Fruit fly (Drosophila melanogaster) whole organism, embryonic: Measurements from ENCODE around the gene CG3008.
A peak's percentile ranks its signal among the peaks of the same experiment; 100 is the strongest.

ENCODE experiments used
- Asciz ChIP-seq: fragments of 200-800 bp; sonication (Bioruptor generic); optimal IDR thresholded peaks from 2 replicates; lab custom pipeline; 2017; ENCODE audit warnings: missing biosample characterization, mild to moderate bottlenecking, missing genetic modification characterization, missing genetic modification reagents
- Atf6 ChIP-seq: fragments of 200-800 bp; sonication (Bioruptor generic); IDR thresholded peaks from 2 replicates; pipeline ENCODE4 v1.3.6; 2022; ENCODE audit warnings: missing biosample characterization, missing genetic modification characterization
- CG10321 ChIP-seq: fragments of 200-800 bp; sonication (Bioruptor generic); IDR thresholded peaks from 2 replicates; pipeline ENCODE4 v1.3.6; 2022; ENCODE audit warnings: missing biosample characterization, missing genetic modification characterization
- CG11085 ChIP-seq: fragments of 200-800 bp; sonication (Bioruptor generic); IDR thresholded peaks from 2 replicates; pipeline ENCODE4 v1.3.6; 2022; ENCODE audit warnings: missing biosample characterization, missing genetic modification characterization
- CG12071 ChIP-seq: fragments of 200-800 bp; sonication (Bioruptor generic); optimal IDR thresholded peaks from 3 replicates; lab custom pipeline; 2018; ENCODE audit warnings: missing biosample characterization, mild to moderate bottlenecking, missing genetic modification characterization
- CG12104 ChIP-seq: fragments of 200-800 bp; sonication (Bioruptor generic); optimal IDR thresholded peaks from 3 replicates; lab custom pipeline; 2016; ENCODE audit warnings: missing biosample characterization, missing genetic modification characterization
- CG12744 ChIP-seq: fragments of 200-800 bp; sonication (Bioruptor generic); optimal IDR thresholded peaks from 2 replicates; lab custom pipeline; 2016; ENCODE audit warnings: missing biosample characterization, missing genetic modification characterization
- CG14710 ChIP-seq: fragments of 200-800 bp; sonication (Bioruptor generic); optimal IDR thresholded peaks from 3 replicates; lab custom pipeline; 2019; ENCODE audit warnings: missing biosample characterization, mild to moderate bottlenecking, missing genetic modification characterization, moderate library complexity
- CG16813 ChIP-seq: fragments of 200-800 bp; sonication (Bioruptor generic); IDR thresholded peaks from 3 replicates; pipeline ENCODE4 v1.3.6; 2022; ENCODE audit warnings: missing biosample characterization, missing genetic modification characterization; ENCODE audit not compliant: partially characterized antibody
- CG2875 ChIP-seq: fragments of 200-800 bp; sonication (Bioruptor generic); optimal IDR thresholded peaks from 2 replicates; lab custom pipeline; 2017; ENCODE audit warnings: missing biosample characterization, mild to moderate bottlenecking, missing genetic modification characterization, missing genetic modification reagents
- CG2889 ChIP-seq: fragments of 200-800 bp; sonication (Bioruptor generic); IDR thresholded peaks from 3 replicates; pipeline ENCODE4 v1.3.6; 2022; ENCODE audit warnings: missing biosample characterization, missing genetic modification characterization
- CG3065 ChIP-seq: fragments of 200-800 bp; sonication (Bioruptor generic); optimal IDR thresholded peaks from 2 replicates; lab custom pipeline; 2016; ENCODE audit warnings: missing biosample characterization, missing genetic modification characterization
- CG33557 ChIP-seq: fragments of 200-800 bp; sonication (Bioruptor generic); optimal IDR thresholded peaks from 2 replicates; lab custom pipeline; 2019; ENCODE audit warnings: missing biosample characterization, mild to moderate bottlenecking, missing genetic modification characterization, moderate library complexity
- CG4282 ChIP-seq: fragments of 200-800 bp; sonication (Bioruptor generic); optimal IDR thresholded peaks from 2 replicates; lab custom pipeline; 2016; ENCODE audit warnings: missing biosample characterization, missing genetic modification characterization
- CG43689 ChIP-seq: fragments of 200-800 bp; sonication (Bioruptor generic); IDR thresholded peaks from 2 replicates; pipeline ENCODE4 v1.3.6; 2022; ENCODE audit warnings: missing biosample characterization, missing genetic modification characterization
- CG5180 ChIP-seq: fragments of 200-800 bp; sonication (Bioruptor generic); optimal IDR thresholded peaks from 3 replicates; lab custom pipeline; 2017; ENCODE audit warnings: missing biosample characterization, missing genetic modification characterization, mild to moderate bottlenecking, moderate library complexity, missing genetic modification reagents
- CG6813 ChIP-seq: fragments of 200-800 bp; sonication (Bioruptor generic); optimal IDR thresholded peaks from 2 replicates; lab custom pipeline; 2017; ENCODE audit warnings: missing biosample characterization, missing genetic modification characterization, mild to moderate bottlenecking, moderate library complexity, missing genetic modification reagents
- CG7357 ChIP-seq: fragments of 200-800 bp; sonication (Bioruptor generic); IDR thresholded peaks from 3 replicates; pipeline ENCODE4 v1.3.6; 2022; ENCODE audit warnings: missing biosample characterization, missing genetic modification characterization
- CG7928 ChIP-seq: fragments of 200-800 bp; sonication (Bioruptor generic); optimal IDR thresholded peaks from 2 replicates; lab custom pipeline; 2017; ENCODE audit warnings: missing biosample characterization, mild to moderate bottlenecking, missing genetic modification characterization
- CG8359 ChIP-seq: fragments of 200-800 bp; sonication (Bioruptor generic); optimal IDR thresholded peaks from 2 replicates; lab custom pipeline; 2017; ENCODE audit warnings: missing biosample characterization, mild to moderate bottlenecking, missing genetic modification characterization, borderline replicate concordance
- CG8944 ChIP-seq: fragments of 200-800 bp; sonication (Bioruptor generic); optimal IDR thresholded peaks from 3 replicates; lab custom pipeline; 2016; ENCODE audit warnings: missing biosample characterization, missing genetic modification characterization
- CG9797 ChIP-seq: fragments of 200-800 bp; sonication (Bioruptor generic); optimal IDR thresholded peaks from 3 replicates; lab custom pipeline; 2018; ENCODE audit warnings: missing biosample characterization, mild to moderate bottlenecking, missing genetic modification characterization
- CG9817 ChIP-seq: fragments of 200-800 bp; sonication (Bioruptor generic); optimal IDR thresholded peaks from 2 replicates; lab custom pipeline; 2018; ENCODE audit warnings: missing biosample characterization, mild to moderate bottlenecking, missing genetic modification characterization, moderate library complexity
- CG9932 ChIP-seq: fragments of 200-800 bp; sonication (Bioruptor generic); IDR thresholded peaks from 2 replicates; pipeline ENCODE4 v1.3.6; 2022; ENCODE audit warnings: missing biosample characterization, missing genetic modification characterization
- D19A ChIP-seq: fragments of 200-800 bp; optimal IDR thresholded peaks from 3 replicates; lab custom pipeline; 2019; ENCODE audit warnings: missing biosample characterization, mild to moderate bottlenecking, missing genetic modification characterization, moderate library complexity
- Dfd ChIP-seq, 2 experiments: fragments of >200 bp; optimal IDR thresholded peaks; 2 replicates each; lab custom pipeline; 2017; ENCODE audit warnings: missing biosample characterization in 2 of 2, missing genetic modification characterization in 2 of 2
- Hr3 ChIP-seq: fragments of 200-800 bp; sonication (Bioruptor generic); optimal IDR thresholded peaks from 3 replicates; lab custom pipeline; 2016; ENCODE audit warnings: missing biosample characterization, missing genetic modification characterization
- Lhr ChIP-seq: fragments of 200-800 bp; sonication (Bioruptor generic); optimal IDR thresholded peaks from 3 replicates; lab custom pipeline; 2017; ENCODE audit warnings: mild to moderate bottlenecking, missing biosample characterization, missing genetic modification reagents, missing genetic modification characterization
- Neu2 ChIP-seq: fragments of 200-800 bp; sonication (Bioruptor generic); optimal IDR thresholded peaks from 3 replicates; lab custom pipeline; 2016; ENCODE audit warnings: missing biosample characterization, missing genetic modification characterization, borderline replicate concordance
- Oaz ChIP-seq: fragments of 200-800 bp; sonication (Bioruptor generic); IDR thresholded peaks from 2 replicates; pipeline ENCODE4 v1.3.6; 2022; ENCODE audit warnings: missing biosample characterization, missing genetic modification characterization
- Usf ChIP-seq: fragments of 200-800 bp; sonication (Bioruptor generic); optimal IDR thresholded peaks from 2 replicates; lab custom pipeline; 2017; ENCODE audit warnings: missing genotype, missing biosample characterization, missing genetic modification characterization
- ab ChIP-seq: fragments of 200-800 bp; sonication (Bioruptor generic); optimal IDR thresholded peaks from 2 replicates; lab custom pipeline; 2016; ENCODE audit warnings: missing biosample characterization, missing genetic modification characterization
- ac ChIP-seq: fragments of 200-800 bp; sonication (Bioruptor generic); optimal IDR thresholded peaks from 3 replicates; lab custom pipeline; 2017; ENCODE audit warnings: missing biosample characterization, mild to moderate bottlenecking, missing genetic modification characterization
- al ChIP-seq: fragments of 200-800 bp; sonication (Bioruptor generic); IDR thresholded peaks from 2 replicates; pipeline ENCODE4 v1.3.6; 2022; ENCODE audit warnings: missing biosample characterization, missing genetic modification characterization
- ase ChIP-seq: fragments of 200-800 bp; sonication (Bioruptor generic); IDR thresholded peaks from 3 replicates; pipeline ENCODE4 v1.3.6; 2022; ENCODE audit warnings: missing biosample characterization, missing genetic modification characterization
- bab2 ChIP-seq: fragments of 200-800 bp; sonication (Bioruptor generic); optimal IDR thresholded peaks from 2 replicates; lab custom pipeline; 2016; ENCODE audit warnings: missing biosample characterization, missing genetic modification characterization
- bcd ChIP-seq: fragments of 200-800 bp; sonication (Bioruptor generic); optimal IDR thresholded peaks from 2 replicates; lab custom pipeline; 2017; ENCODE audit warnings: missing biosample characterization, mild to moderate bottlenecking, missing genetic modification characterization
- crol ChIP-seq: fragments of 200-800 bp; sonication (Bioruptor generic); IDR thresholded peaks from 2 replicates; pipeline ENCODE4 v1.3.6; 2022; ENCODE audit warnings: missing biosample characterization, missing genetic modification characterization
- ems ChIP-seq: fragments of 200-800 bp; sonication (Bioruptor generic); optimal IDR thresholded peaks from 3 replicates; lab custom pipeline; 2016; ENCODE audit warnings: missing biosample characterization, missing genetic modification characterization
- fd3F ChIP-seq: fragments of 200-800 bp; sonication (Bioruptor generic); optimal IDR thresholded peaks from 2 replicates; lab custom pipeline; 2018; ENCODE audit warnings: missing biosample characterization, mild to moderate bottlenecking, missing genetic modification characterization, moderate library complexity
- grn ChIP-seq: fragments of 200-800 bp; sonication (Bioruptor generic); optimal IDR thresholded peaks from 3 replicates; lab custom pipeline; 2017; ENCODE audit warnings: missing biosample characterization, missing genetic modification characterization
- gro ChIP-seq: fragments of 200-800 bp; sonication (Bioruptor generic); optimal IDR thresholded peaks from 2 replicates; lab custom pipeline; 2016; ENCODE audit warnings: missing biosample characterization, missing genetic modification characterization
- hb ChIP-seq: fragments of 200-800 bp; sonication (Bioruptor generic); IDR thresholded peaks from 3 replicates; pipeline ENCODE4 v1.3.6; 2022; ENCODE audit warnings: missing biosample characterization, missing genetic modification characterization; ENCODE audit not compliant: partially characterized antibody
- her ChIP-seq: fragments of 200-800 bp; sonication (Bioruptor generic); optimal IDR thresholded peaks from 2 replicates; lab custom pipeline; 2016; ENCODE audit warnings: missing biosample characterization, missing genetic modification characterization
- nau ChIP-seq: fragments of 200-800 bp; sonication (Bioruptor generic); optimal IDR thresholded peaks from 3 replicates; lab custom pipeline; 2017; ENCODE audit warnings: missing biosample characterization, mild to moderate bottlenecking, missing genetic modification characterization, missing genetic modification reagents
- pros ChIP-seq: fragments of 200-800 bp; sonication (Bioruptor generic); optimal IDR thresholded peaks from 3 replicates; lab custom pipeline; 2019; ENCODE audit warnings: missing biosample characterization, mild to moderate bottlenecking, missing genetic modification characterization, moderate library complexity
- pum ChIP-seq: fragments of 200-800 bp; sonication (Bioruptor generic); optimal IDR thresholded peaks from 2 replicates; lab custom pipeline; 2016; ENCODE audit warnings: missing biosample characterization, missing genetic modification characterization
- tup ChIP-seq: fragments of 200-800 bp; sonication (Bioruptor generic); optimal IDR thresholded peaks from 2 replicates; lab custom pipeline; 2016; ENCODE audit warnings: missing biosample characterization, mild to moderate bottlenecking, missing genetic modification characterization, moderate library complexity
- unc-4 ChIP-seq: fragments of 200-800 bp; sonication (Bioruptor generic); IDR thresholded peaks from 2 replicates; pipeline ENCODE4 v1.3.6; 2022; ENCODE audit warnings: missing biosample characterization, missing genetic modification characterization; ENCODE audit not compliant: partially characterized antibody
- zen ChIP-seq: fragments of 200-800 bp; sonication (Bioruptor generic); optimal IDR thresholded peaks from 3 replicates; lab custom pipeline; 2018; ENCODE audit warnings: missing biosample characterization, mild to moderate bottlenecking, missing genetic modification characterization, moderate library complexity

CG3008 gene

dm6 chr2L:4906546-4907250, 23.6 kb downstream of the CG3008 start, which contains the start of gene snsl (continued):
- TF ChIP-seq zen (tag; lab: Kevin White, UChicago) = no peak
- no peak for TF ChIP-seq gro (GFP tag; lab: Kevin White, UChicago)
- TF ChIP-seq hb (GFP tag; lab: Robert Waterston, UW) = no peak
- TF ChIP-seq CG3065 (GFP tag; lab: Kevin White, UChicago) = no peak
- no peak for TF ChIP-seq crol (GFP tag; lab: Robert Waterston, UW)
- TF ChIP-seq CG43689 (GFP tag; lab: Robert Waterston, UW) = no peak
- no peak for TF ChIP-seq CG4282 (GFP tag; lab: Kevin White, UChicago)
- TF ChIP-seq bab2 = no peak
- TF ChIP-seq CG12071 = no peak
- no peak for TF ChIP-seq grn (GFP tag; lab: Kevin White, UChicago)
- TF ChIP-seq Lhr (GFP tag; lab: Kevin White, UChicago) = no peak
- no peak for TF ChIP-seq ems (GFP tag; lab: Kevin White, UChicago)
- no peak for TF ChIP-seq Oaz (GFP tag; lab: Robert Waterston, UW)
- peak; percentile 58 for TF ChIP-seq CG12104 (GFP tag; lab: Kevin White, UChicago)
- peak; percentile 41; the same call in 1 of the 3 replicates for TF ChIP-seq ase (GFP tag; lab: Robert Waterston, UW)
- TF ChIP-seq CG5180 (GFP tag; lab: Kevin White, UChicago) = peak; percentile 49
- peak; percentile 1 for TF ChIP-seq Asciz (GFP tag; lab: Kevin White, UChicago)
- no peak for TF ChIP-seq bcd
- TF ChIP-seq unc-4 (GFP tag; lab: Robert Waterston, UW) = no peak
- no peak for TF ChIP-seq pum (GFP tag; lab: Kevin White, UChicago)
- TF ChIP-seq CG9817 (tag; lab: Kevin White, UChicago) = no peak
- no peak for TF ChIP-seq Neu2 (GFP tag; lab: Kevin White, UChicago)
- no peak for TF ChIP-seq nau
- TF ChIP-seq fd3F = peak; percentile 62
- TF ChIP-seq CG7928 (GFP tag; lab: Kevin White, UChicago) = no peak
- 0 out of 3 replicates have a peak, but pooled peaks have one; percentile 27 for TF ChIP-seq CG2889 (GFP tag; lab: Robert Waterston, UW)
- no peak for TF ChIP-seq ab (GFP tag; lab: Kevin White, UChicago)
- TF ChIP-seq CG10321 (GFP tag; lab: Robert Waterston, UW) = no peak
- TF ChIP-seq CG33557 = peak; percentile 42
- TF ChIP-seq CG12744 (GFP tag; lab: Kevin White, UChicago) = no peak
- no peak for TF ChIP-seq tup (GFP tag; lab: Kevin White, UChicago)
- TF ChIP-seq CG8944 = no peak
- no peak for TF ChIP-seq CG16813 (GFP tag; lab: Robert Waterston, UW)
- no peak for TF ChIP-seq her (GFP tag; lab: Kevin White, UChicago)
- no peak for TF ChIP-seq CG9932 (GFP tag; lab: Robert Waterston, UW)
- peak; percentile 10 for TF ChIP-seq CG2875 (GFP tag; lab: Kevin White, UChicago)
- no peak for TF ChIP-seq al (GFP tag; lab: Robert Waterston, UW)
- TF ChIP-seq D19A (tag; lab: Kevin White, UChicago) = peak; percentile 67
- TF ChIP-seq CG11085 (GFP tag; lab: Robert Waterston, UW) = no peak
- peak; percentile 54; the same call in 1 of the 2 replicates for TF ChIP-seq Atf6
- TF ChIP-seq CG8359 (GFP tag; lab: Kevin White, UChicago) = peak; percentile 13
- no peak for TF ChIP-seq Usf (GFP tag; lab: Kevin White, UChicago)
- peak; percentile 55 for TF ChIP-seq Hr3 (GFP tag; lab: Kevin White, UChicago)
- no peak for TF ChIP-seq ac (GFP tag; lab: Kevin White, UChicago)
- no peak for TF ChIP-seq CG6813
- peak; percentile 40 for TF ChIP-seq CG14710 (tag; lab: Kevin White, UChicago)
- TF ChIP-seq CG7357 (GFP tag; lab: Robert Waterston, UW) = no peak
- TF ChIP-seq Dfd (GFP tag; optimal IDR thresholded peaks at IDR 0.05; lab: Kevin White, UChicago) = no peak
- TF ChIP-seq CG9797 (GFP tag; lab: Kevin White, UChicago) = no peak
- no peak for TF ChIP-seq pros (GFP tag; lab: Kevin White, UChicago)
